Worm (Caenorhabditis elegans): ENCODE results near the gene F26A1.9.

ce11 chrIII:4859039-4859438 is 29.7 kb upstream of the F26A1.9 start, which contains the start of gene C35D10.6:
- TF ChIP-seq aly-1 (tag; optimal IDR thresholded peaks at IDR 0.05), result no peak
- no peak for TF ChIP-seq ama-1 (optimal IDR thresholded peaks at IDR 0.05)
- TF ChIP-seq hnd-1 (tag; optimal IDR thresholded peaks at IDR 0.05), result no peak

All from whole organism, early embryonic.